Fruit fly (Drosophila melanogaster) Kc167 (cell line): Measurements from ENCODE around the gene Arp8.

ENCODE experiments used
- h ChIP-seq: fragments of >200 bp; optimal IDR thresholded peaks from 3 replicates; lab custom pipeline; 2018; ENCODE audit warnings: missing external identifiers
- psq ChIP-seq: fragments of >200 bp; optimal IDR thresholded peaks from 2 replicates; lab custom pipeline; 2017; ENCODE audit warnings: missing external identifiers

- TF ChIP-seq h (lab: Kevin White, UChicago): no peak
- no peak for TF ChIP-seq psq (lab: Kevin White, UChicago)
Measured at dm6 chrX:17841923-17842322, 18.7 kb downstream of the Arp8 start, which contains the start of gene Taf9.
